Worm (Caenorhabditis elegans): ENCODE measurements around the gene irld-48.

DNA sequence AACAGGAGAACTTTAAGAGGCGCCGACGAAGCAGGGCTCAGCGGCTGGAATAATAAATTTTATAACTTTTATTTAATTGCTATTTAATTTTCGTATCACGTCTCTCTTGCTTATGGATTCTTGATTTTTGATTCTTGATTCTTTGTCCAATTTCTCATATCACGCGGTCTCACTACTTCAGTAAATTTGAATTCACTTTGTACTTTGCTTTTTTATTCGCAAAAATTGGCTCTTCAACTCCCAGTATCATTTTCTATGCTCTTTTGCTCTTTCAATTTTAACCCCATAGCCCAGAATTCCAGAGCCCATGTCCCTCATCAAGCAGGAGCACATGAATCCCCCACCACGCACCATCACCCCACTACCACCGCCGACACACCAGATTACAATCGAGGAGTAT lies 46.3 kb downstream of the irld-48 start, which contains the start of gene lido-10:
- TF ChIP-seq ztf-4 (tag; optimal IDR thresholded peaks at IDR 0.05) (no peak), snpc-4 (tag; optimal IDR thresholded peaks at IDR 0.05) (no peak), unc-62 (GFP tag; optimal IDR thresholded peaks at IDR 0.05) (no peak), mep-1 (tag; optimal IDR thresholded peaks at IDR 0.05) (no peak), sup-37 (GFP tag; optimal IDR thresholded peaks at IDR 0.05) (no peak), sptf-1 (tag; optimal IDR thresholded peaks at IDR 0.05) (no peak), nhr-77 (tag; optimal IDR thresholded peaks at IDR 0.05) (no peak), zag-1 (tag; optimal IDR thresholded peaks at IDR 0.05) (no peak), ces-1 (GFP tag; optimal IDR thresholded peaks at IDR 0.05) (no peak)
